Fruit fly (Drosophila melanogaster) whole organism, adult: ENCODE measurements around the gene Wnt5.

Experiments used
- CG11617 ChIP-seq: fragments of 200-800 bp; sonication (Bioruptor generic); optimal IDR thresholded peaks from 2 replicates; lab custom pipeline; 2017; ENCODE audit warnings: mild to moderate bottlenecking, missing biosample characterization, missing genetic modification reagents, missing genetic modification characterization
- CG1620 ChIP-seq: fragments of 200-800 bp; sonication (Bioruptor generic); optimal IDR thresholded peaks from 2 replicates; lab custom pipeline; 2016; ENCODE audit warnings: missing biosample characterization, missing genetic modification characterization
- CG33017 ChIP-seq: fragments of 200-800 bp; sonication (Bioruptor generic); optimal IDR thresholded peaks from 2 replicates; lab custom pipeline; 2018; ENCODE audit warnings: missing biosample characterization, mild to moderate bottlenecking, missing genetic modification characterization, moderate library complexity
- CG5204 ChIP-seq: fragments of 200-800 bp; sonication (Bioruptor generic); optimal IDR thresholded peaks from 2 replicates; lab custom pipeline; 2016; ENCODE audit warnings: missing biosample characterization, missing genetic modification characterization
- CG7045 ChIP-seq: fragments of 200-800 bp; sonication (Bioruptor generic); optimal IDR thresholded peaks from 2 replicates; lab custom pipeline; 2017; ENCODE audit warnings: missing biosample characterization, mild to moderate bottlenecking, missing genetic modification characterization
- CG7101 ChIP-seq: fragments of 200-800 bp; sonication (Bioruptor generic); optimal IDR thresholded peaks from 2 replicates; lab custom pipeline; 2018; ENCODE audit warnings: missing biosample characterization, mild to moderate bottlenecking, missing genetic modification characterization, moderate library complexity
- Crg-1 ChIP-seq: fragments of 200-800 bp; sonication (Bioruptor generic); optimal IDR thresholded peaks from 2 replicates; lab custom pipeline; 2016; ENCODE audit warnings: missing biosample characterization, missing genetic modification characterization
- Mnt ChIP-seq: fragments of 200-800 bp; sonication (Bioruptor generic); optimal IDR thresholded peaks from 2 replicates; lab custom pipeline; 2016; ENCODE audit warnings: missing biosample characterization, mild to moderate bottlenecking, missing genetic modification characterization
- cnc ChIP-seq, 2 experiments: fragments of >200 bp; optimal IDR thresholded peaks; 2 replicates each; lab custom pipeline; 2017
- kay ChIP-seq: fragments of 200-800 bp; sonication (Bioruptor generic); peaks from one replicate; lab custom pipeline; 2016; ENCODE audit warnings: missing biosample characterization, missing genetic modification characterization, borderline replicate concordance
- pad ChIP-seq: fragments of 200-800 bp; sonication (Bioruptor generic); optimal IDR thresholded peaks from 3 replicates; lab custom pipeline; 2017; ENCODE audit warnings: missing biosample characterization, missing genetic modification characterization, mild to moderate bottlenecking, moderate library complexity, missing genetic modification reagents
- toe ChIP-seq: fragments of 200-800 bp; sonication (Bioruptor generic); optimal IDR thresholded peaks from 2 replicates; lab custom pipeline; 2016; ENCODE audit warnings: missing biosample characterization, missing genetic modification characterization

dm6 chrX:18528166-18528733 is 23.0 kb upstream of the Wnt5 start, which contains the start of the genes CG15042 and CG15047:
- TF ChIP-seq Crg-1 (GFP tag; lab: Kevin White, UChicago) (no peak), CG7101 (tag; lab: Kevin White, UChicago) (no peak), CG7045 (GFP tag; lab: Kevin White, UChicago) (no peak), pad (GFP tag; lab: Kevin White, UChicago) (no peak), CG11617 (GFP tag; lab: Kevin White, UChicago) (no peak), cnc (optimal IDR thresholded peaks at IDR 0.05; lab: Kevin White, UChicago) (no peak), CG33017 (tag; lab: Kevin White, UChicago) (no peak), kay (GFP tag; lab: Kevin White, UChicago) (no peak), CG5204 (GFP tag; lab: Kevin White, UChicago) (no peak), CG1620 (GFP tag; lab: Kevin White, UChicago) (no peak), toe (GFP tag; lab: Kevin White, UChicago) (no peak), Mnt (GFP tag; lab: Kevin White, UChicago) (no peak)
